Comparison of ENCODE assay signal across 2 fruit fly cellular contexts in genomic region chr3L:16053026-16053556, dm6.
TF ChIP-seq lines count a peak whose summit lies in the region.

No protein-coding gene starts in this region.

- TF ChIP-seq CTCF in whole organism, embryonic (GFP tag; optimal IDR thresholded peaks at IDR 0.05; lab: Kevin White, UChicago) = no peak

TF ChIP-seq in whole organism, embryonic, 481 proteins besides CTCF, POLR2A, EP300 and RAD21:
- TF ChIP-seq E2f2 (GFP tag; IDR thresholded peaks at IDR 0.05; lab: Robert Waterston, UW) (0 out of 2 replicates have a peak, but pooled peaks have one; percentile 15), nmo (GFP tag; optimal IDR thresholded peaks at IDR 0.05; lab: Kevin White, UChicago) (no peak), exex (tag; optimal IDR thresholded peaks at IDR 0.05; lab: Kevin White, UChicago) (peak; percentile 56), ara (GFP tag; IDR thresholded peaks at IDR 0.05; lab: Robert Waterston, UW) (peak; percentile 51; the same call in 1 of the 2 replicates), CG9932 (GFP tag; IDR thresholded peaks at IDR 0.05; lab: Robert Waterston, UW) (peak; percentile 15; the same call in 1 of the 2 replicates), CG11247 (GFP tag; IDR thresholded peaks at IDR 0.05; lab: Robert Waterston, UW) (0 out of 2 replicates have a peak, but pooled peaks have one; percentile 10), CG11695 (GFP tag; IDR thresholded peaks at IDR 0.05; lab: Robert Waterston, UW) (0 out of 3 replicates have a peak, but pooled peaks have one; percentile 6), ken (GFP tag; IDR thresholded peaks at IDR 0.05; lab: Robert Waterston, UW) (peak; percentile 60; the same call in 2 of the 3 replicates), chm (GFP tag; IDR thresholded peaks at IDR 0.05; lab: Robert Waterston, UW) (0 out of 2 replicates have a peak, but pooled peaks have one; percentile 17), Atf-2 (GFP tag; optimal IDR thresholded peaks at IDR 0.05; lab: Kevin White, UChicago) (no peak), CG4360 (GFP tag; IDR thresholded peaks at IDR 0.05; lab: Robert Waterston, UW) (peak; percentile 12; the same call in 1 of the 2 replicates), Dbx (GFP tag; IDR thresholded peaks at IDR 0.05; lab: Robert Waterston, UW) (0 out of 3 replicates have a peak, but pooled peaks have one; percentile 9), Hr39 (optimal IDR thresholded peaks at IDR 0.05; lab: Kevin White, UChicago) (peak; percentile 88), CG14014 (GFP tag; IDR thresholded peaks at IDR 0.05; lab: Robert Waterston, UW) (0 out of 2 replicates have a peak, but pooled peaks have one; percentile 6), jigr1 (GFP tag; IDR thresholded peaks at IDR 0.05; lab: Robert Waterston, UW) (no peak), yki (optimal IDR thresholded peaks at IDR 0.05; lab: Kevin White, UChicago) (no peak), CG11696 (GFP tag; IDR thresholded peaks at IDR 0.05; lab: Robert Waterston, UW) (no peak)

TF ChIP-seq in whole organism, wandering third instar larva, 38 proteins besides CTCF, POLR2A, EP300 and RAD21:
- TF ChIP-seq OdsH (GFP tag; optimal IDR thresholded peaks at IDR 0.05; lab: Kevin White, UChicago) = no peak
- peak; percentile 86 for TF ChIP-seq Dfd (GFP tag; optimal IDR thresholded peaks at IDR 0.05; lab: Kevin White, UChicago)
- no peak for TF ChIP-seq usp (GFP tag; optimal IDR thresholded peaks at IDR 0.05; lab: Kevin White, UChicago)
- TF ChIP-seq sv (GFP tag; optimal IDR thresholded peaks at IDR 0.05; lab: Kevin White, UChicago) = no peak
TF ChIP-seq in whole organism, wandering third instar larva: peak in this region for 1.

Comparison
In these comparisons a context has a peak if more than half of its experiments do, and no peak if none do; other contexts are left out.
1. Of the 10 proteins assayed by ChIP-seq in both whole organism, embryonic and whole organism, wandering third instar larva: peak only in whole organism, embryonic: none; only in whole organism, wandering third instar larva: Dfd; in both: none; in neither: 9.